Worm (Caenorhabditis elegans) whole organism, L3 larva: ENCODE results near the gene pes-1.

ENCODE experiments used
- R02D3.7 ChIP-seq: fragments of 150-350 bp; optimal IDR thresholded peaks from 2 replicates; lab custom pipeline; 2014; ENCODE audit warnings: missing biosample characterization, missing genetic modification characterization
- ZK546.5 ChIP-seq: sonication (generic microtip); optimal IDR thresholded peaks from 2 replicates; lab custom pipeline; 2017; ENCODE audit warnings: missing biosample characterization, missing genetic modification characterization
- aly-2 ChIP-seq: fragments of 150-350 bp; optimal IDR thresholded peaks from 2 replicates; lab custom pipeline; 2014; ENCODE audit warnings: missing biosample characterization, missing genetic modification characterization
- ama-1 ChIP-seq: fragments of 150-350 bp; optimal IDR thresholded peaks from 2 replicates; lab custom pipeline; 2018
- ceh-16 ChIP-seq: sonication (generic microtip); optimal IDR thresholded peaks from 2 replicates; lab custom pipeline; 2017; ENCODE audit warnings: missing biosample characterization, missing genetic modification characterization
- ceh-82 ChIP-seq: fragments of 150-350 bp; optimal IDR thresholded peaks from 2 replicates; lab custom pipeline; 2014; ENCODE audit warnings: missing biosample characterization, missing genetic modification characterization
- ceh-9 ChIP-seq: sonication (generic microtip); optimal IDR thresholded peaks from 2 replicates; lab custom pipeline; 2018; ENCODE audit warnings: missing biosample characterization, missing genetic modification characterization
- daf-12 ChIP-seq: fragments of 150-350 bp; optimal IDR thresholded peaks from 2 replicates; lab custom pipeline; 2014; ENCODE audit warnings: missing biosample characterization, missing genetic modification reagents, missing genetic modification characterization
- egl-27 ChIP-seq: sonication (generic microtip); optimal IDR thresholded peaks from 4 replicates; lab custom pipeline; 2017; ENCODE audit warnings: missing biosample characterization, missing genetic modification reagents, missing genetic modification characterization
- elt-1 ChIP-seq: fragments of 150-350 bp; optimal IDR thresholded peaks from 2 replicates; lab custom pipeline; 2014; ENCODE audit warnings: missing biosample characterization, missing genetic modification characterization
- elt-3 ChIP-seq, 3 experiments: fragments of 150-350 bp in 1 of 3; sonication (generic microtip) in 2 of 3; optimal IDR thresholded peaks; 2 replicates in 2 of 3; 4 replicates in 1 of 3; lab custom pipeline; 2014 to 2017; ENCODE audit warnings: missing biosample characterization in 3 of 3, missing genetic modification characterization in 3 of 3
- eor-1 ChIP-seq, 2 experiments: fragments of 150-350 bp; optimal IDR thresholded peaks; 2 replicates each; lab custom pipeline; 2014 to 2018; ENCODE audit warnings: missing biosample characterization in 2 of 2, missing genetic modification characterization in 2 of 2
- fkh-10 ChIP-seq: sonication (generic microtip); optimal IDR thresholded peaks from 2 replicates; lab custom pipeline; 2017; ENCODE audit warnings: missing biosample characterization, missing genetic modification reagents, missing genetic modification characterization
- fkh-2 ChIP-seq: fragments of 150-350 bp; optimal IDR thresholded peaks from 2 replicates; lab custom pipeline; 2014; ENCODE audit warnings: missing biosample characterization, missing genetic modification reagents, missing genetic modification characterization
- fos-1 ChIP-seq: fragments of 150-350 bp; optimal IDR thresholded peaks from 2 replicates; lab custom pipeline; 2014; ENCODE audit warnings: missing biosample characterization, missing genetic modification characterization
- hmg-11 ChIP-seq: sonication (generic microtip); optimal IDR thresholded peaks from 2 replicates; lab custom pipeline; 2016; ENCODE audit warnings: missing genetic modification characterization, missing compliant biosample characterization
- jun-1 ChIP-seq: fragments of 150-350 bp; optimal IDR thresholded peaks from 2 replicates; lab custom pipeline; 2014; ENCODE audit warnings: missing biosample characterization, missing genetic modification reagents, missing genetic modification characterization
- lsy-12 ChIP-seq: sonication (generic microtip); optimal IDR thresholded peaks from 2 replicates; lab custom pipeline; 2016; ENCODE audit warnings: mild to moderate bottlenecking, missing genetic modification characterization, missing compliant biosample characterization
- mdl-1 ChIP-seq: fragments of 150-350 bp; optimal IDR thresholded peaks from 2 replicates; lab custom pipeline; 2014; ENCODE audit warnings: missing biosample characterization, missing genetic modification characterization
- mml-1 ChIP-seq: fragments of 150-350 bp; sonication (generic microtip); optimal IDR thresholded peaks from 3 replicates; lab custom pipeline; 2014; ENCODE audit warnings: missing biosample characterization, missing genetic modification characterization
- nfya-1 ChIP-seq: sonication (generic microtip); optimal IDR thresholded peaks from 2 replicates; lab custom pipeline; 2017; ENCODE audit warnings: missing genetic modification characterization, mild to moderate bottlenecking, missing compliant biosample characterization, antibody characterized with exemption, moderate library complexity; ENCODE audit not compliant: insufficient read depth
- nhr-23 ChIP-seq: fragments of 150-350 bp; optimal IDR thresholded peaks from 2 replicates; lab custom pipeline; 2014; ENCODE audit warnings: missing biosample characterization, missing genetic modification reagents, missing genetic modification characterization
- nhr-237 ChIP-seq: fragments of 150-350 bp; optimal IDR thresholded peaks from 2 replicates; lab custom pipeline; 2014; ENCODE audit warnings: missing biosample characterization, missing genetic modification characterization
- nhr-25 ChIP-seq: sonication (generic microtip); optimal IDR thresholded peaks from 2 replicates; lab custom pipeline; 2017; ENCODE audit warnings: missing biosample characterization, missing genetic modification characterization
- nhr-28 ChIP-seq: fragments of 150-350 bp; optimal IDR thresholded peaks from 2 replicates; lab custom pipeline; 2014; ENCODE audit warnings: missing biosample characterization, missing genetic modification characterization
- nhr-43 ChIP-seq: sonication (generic microtip); optimal IDR thresholded peaks from 2 replicates; lab custom pipeline; 2016; ENCODE audit warnings: mild to moderate bottlenecking, missing genetic modification characterization, missing compliant biosample characterization; ENCODE audit not compliant: poor library complexity, severe bottlenecking
- nhr-67 ChIP-seq: fragments of 150-350 bp; optimal IDR thresholded peaks from 2 replicates; lab custom pipeline; 2014; ENCODE audit warnings: missing biosample characterization, missing genetic modification characterization
- nhr-76 ChIP-seq: fragments of 150-350 bp; sonication (generic microtip); optimal IDR thresholded peaks from 5 replicates; lab custom pipeline; 2014; ENCODE audit warnings: missing biosample characterization, missing genetic modification characterization
- nhr-77 ChIP-seq: fragments of 150-350 bp; optimal IDR thresholded peaks from 2 replicates; lab custom pipeline; 2014; ENCODE audit warnings: missing biosample characterization, missing genetic modification characterization
- pha-4 ChIP-seq: fragments of 150-350 bp; optimal IDR thresholded peaks from 2 replicates; lab custom pipeline; 2014; ENCODE audit warnings: missing biosample characterization, missing genetic modification reagents, missing genetic modification characterization
- pqm-1 ChIP-seq: fragments of 150-350 bp; optimal IDR thresholded peaks from 2 replicates; lab custom pipeline; 2017; ENCODE audit warnings: missing biosample characterization, missing genetic modification characterization, inconsistent platforms
- skn-1 ChIP-seq: fragments of 150-350 bp; optimal IDR thresholded peaks from 2 replicates; lab custom pipeline; 2014; ENCODE audit warnings: missing biosample characterization, missing genetic modification characterization
- ztf-11 ChIP-seq: fragments of 150-350 bp; optimal IDR thresholded peaks from 2 replicates; lab custom pipeline; 2014; ENCODE audit warnings: missing biosample characterization, missing genetic modification characterization
- ztf-4 ChIP-seq: fragments of 150-350 bp; optimal IDR thresholded peaks from 2 replicates; lab custom pipeline; 2014; ENCODE audit warnings: missing biosample characterization, missing genetic modification characterization

Gene pes-1

ce11 chrIV:5002448-5002847 lies at the start of gene pes-1:
pes-1 (plus strand) TSS chrIV:5002748.
- no peak for TF ChIP-seq fos-1 (tag; lab: Kevin White, UChicago)
- TF ChIP-seq aly-2 = no peak
- TF ChIP-seq elt-3 (tag; optimal IDR thresholded peaks at IDR 0.05; lab: Kevin White, UChicago) = no peak
- no peak for TF ChIP-seq ztf-4 (tag; lab: Kevin White, UChicago)
- TF ChIP-seq nhr-237 = no peak
- no peak for TF ChIP-seq R02D3.7
- TF ChIP-seq elt-1 (tag; lab: Kevin White, UChicago) = no peak
- TF ChIP-seq mdl-1 (tag; lab: Kevin White, UChicago) = no peak
- no peak for TF ChIP-seq ceh-16 (tag; lab: Kevin White, UChicago)
- no peak for TF ChIP-seq fkh-2 (tag; lab: Kevin White, UChicago)
- no peak for TF ChIP-seq nhr-23
- no peak for TF ChIP-seq ztf-11 (tag; lab: Kevin White, UChicago)
- TF ChIP-seq nhr-43 (tag; lab: Kevin White, UChicago) = no peak
- TF ChIP-seq ceh-82 = no peak
- no peak for TF ChIP-seq egl-27 (tag; lab: Kevin White, UChicago)
- TF ChIP-seq nhr-76 (tag; lab: Kevin White, UChicago) = no peak
- TF ChIP-seq ama-1 (lab: Kevin White, UChicago) = no peak
- no peak for TF ChIP-seq pha-4 (tag; lab: Kevin White, UChicago)

ce11 chrIV:4953887-4954286 lies 48.7 kb upstream of the pes-1 start, which contains the start of gene str-163:
str-163 (plus strand) TSS chrIV:4954187.
- no peak for TF ChIP-seq nfya-1 (tag; lab: Kevin White, UChicago)
- no peak for TF ChIP-seq nhr-25
- TF ChIP-seq ztf-11 (tag; lab: Kevin White, UChicago) = no peak
- no peak for TF ChIP-seq R02D3.7
- TF ChIP-seq fkh-2 (tag; lab: Kevin White, UChicago) = no peak
- TF ChIP-seq hmg-11 (tag; lab: Kevin White, UChicago) = no peak
- TF ChIP-seq eor-1 (tag; optimal IDR thresholded peaks at IDR 0.05; lab: Kevin White, UChicago) = no peak
- no peak for TF ChIP-seq nhr-43 (tag; lab: Kevin White, UChicago)
- no peak for TF ChIP-seq mml-1 (tag; lab: Kevin White, UChicago)
- no peak for TF ChIP-seq aly-2
- no peak for TF ChIP-seq egl-27 (tag; lab: Kevin White, UChicago)
- no peak for TF ChIP-seq lsy-12 (tag; lab: Kevin White, UChicago)

- no peak for TF ChIP-seq fos-1 (tag; lab: Kevin White, UChicago)
- no peak for TF ChIP-seq R02D3.7
- no peak for TF ChIP-seq ceh-16 (tag; lab: Kevin White, UChicago)
- no peak for TF ChIP-seq daf-12 (tag; lab: Kevin White, UChicago)
- TF ChIP-seq elt-3 (tag; optimal IDR thresholded peaks at IDR 0.05; lab: Kevin White, UChicago) = no peak
- no peak for TF ChIP-seq nhr-237
- TF ChIP-seq jun-1 (tag; lab: Kevin White, UChicago) = no peak
- no peak for TF ChIP-seq nfya-1 (tag; lab: Kevin White, UChicago)
- no peak for TF ChIP-seq ceh-82
- TF ChIP-seq pqm-1 = no peak
- TF ChIP-seq pha-4 (tag; lab: Kevin White, UChicago) = no peak
- no peak for TF ChIP-seq egl-27 (tag; lab: Kevin White, UChicago)
- TF ChIP-seq ztf-4 (tag; lab: Kevin White, UChicago) = no peak
- no peak for TF ChIP-seq hmg-11 (tag; lab: Kevin White, UChicago)
- no peak for TF ChIP-seq ZK546.5 (tag; lab: Kevin White, UChicago)
- TF ChIP-seq nhr-77 (tag; lab: Kevin White, UChicago) = no peak
- TF ChIP-seq nhr-28 (tag; lab: Kevin White, UChicago) = no peak
- no peak for TF ChIP-seq fkh-10
Measured at ce11 chrIV:4960623-4961022, 41.9 kb upstream of the pes-1 start, which contains the start of gene str-164. str-164 (plus strand) TSS chrIV:4960735.

ce11 chrIV:4963834-4964233 lies 38.7 kb upstream of the pes-1 start, which contains the start of gene txt-3:
txt-3 (plus strand) TSS chrIV:4963958.
- no peak for TF ChIP-seq nhr-76 (tag; lab: Kevin White, UChicago)
- TF ChIP-seq ceh-9 (tag; lab: Kevin White, UChicago) = no peak
- TF ChIP-seq nhr-67 (tag; lab: Kevin White, UChicago) = no peak
- TF ChIP-seq R02D3.7 = no peak
- no peak for TF ChIP-seq elt-3 (tag; optimal IDR thresholded peaks at IDR 0.05; lab: Kevin White, UChicago)
- TF ChIP-seq lsy-12 (tag; lab: Kevin White, UChicago) = no peak
- TF ChIP-seq nhr-25 = no peak
- TF ChIP-seq hmg-11 (tag; lab: Kevin White, UChicago) = no peak
- no peak for TF ChIP-seq nhr-23
- TF ChIP-seq nhr-43 (tag; lab: Kevin White, UChicago) = no peak
- TF ChIP-seq skn-1 (tag; lab: Kevin White, UChicago) = no peak
